Fruit fly (Drosophila melanogaster) Kc167 (cell line): Measurements from ENCODE around the gene Vajk2.

ENCODE experiments used
- Myc ChIP-seq: fragments of >200 bp; optimal IDR thresholded peaks from 2 replicates; lab custom pipeline; 2017; ENCODE audit warnings: missing external identifiers
- Sin3A ChIP-seq: fragments of >200 bp; optimal IDR thresholded peaks from 2 replicates; lab custom pipeline; 2018; ENCODE audit warnings: missing external identifiers
- h ChIP-seq: fragments of >200 bp; optimal IDR thresholded peaks from 3 replicates; lab custom pipeline; 2018; ENCODE audit warnings: missing external identifiers
- insv ChIP-seq: fragments of >200 bp; optimal IDR thresholded peaks from 3 replicates; lab custom pipeline; 2018; ENCODE audit warnings: missing external identifiers
- psq ChIP-seq: fragments of >200 bp; optimal IDR thresholded peaks from 2 replicates; lab custom pipeline; 2017; ENCODE audit warnings: missing external identifiers
- ttk ChIP-seq: sonication (Bioruptor generic); optimal IDR thresholded peaks from 2 replicates; lab custom pipeline; 2017; ENCODE audit warnings: missing external identifiers

- no peak for TF ChIP-seq h
- TF ChIP-seq Sin3A (lab: Kevin White, UChicago) = no peak
- TF ChIP-seq psq = no peak
- TF ChIP-seq insv (lab: Kevin White, UChicago) = no peak
- no peak for TF ChIP-seq ttk (lab: Kevin White, UChicago)
- TF ChIP-seq Myc = no peak
These were observed 28.5 kb downstream of the Vajk2 start for dm6 chr2L:13905848-13906585.
